Worm (Caenorhabditis elegans) whole organism, young adult: ENCODE results near the gene F45E6.1.

Source experiments
- C17E4.6 ChIP-seq: fragments of 200-800 bp; sonication (Bioruptor generic); IDR thresholded peaks from 2 replicates; pipeline ENCODE4 v1.3.6; 2022; ENCODE audit warnings: missing genetic modification reagents, missing genetic modification characterization, missing compliant biosample characterization
- D2030.7 ChIP-seq: fragments of 200-800 bp; sonication (Bioruptor generic); IDR thresholded peaks from 2 replicates; pipeline ENCODE4 v1.3.6; 2022; ENCODE audit warnings: missing genetic modification reagents, missing genetic modification characterization, missing compliant biosample characterization
- F33H1.4 ChIP-seq: fragments of 200-800 bp; sonication (Bioruptor generic); IDR thresholded peaks from 2 replicates; pipeline ENCODE4 v1.3.6; 2022; ENCODE audit warnings: missing genetic modification reagents, missing genetic modification characterization, missing compliant biosample characterization
- F39B2.1 ChIP-seq: fragments of 200-800 bp; sonication (Bioruptor generic); IDR thresholded peaks from 2 replicates; pipeline ENCODE4 v1.3.6; 2022; ENCODE audit warnings: missing genetic modification reagents, missing genetic modification characterization, missing compliant biosample characterization
- F49E8.2 ChIP-seq: sonication (generic microtip); optimal IDR thresholded peaks from 3 replicates; lab custom pipeline; 2017; ENCODE audit warnings: missing genetic modification characterization, mild to moderate bottlenecking, missing compliant biosample characterization, antibody characterized with exemption, moderate library complexity; ENCODE audit not compliant: insufficient read depth
- F52B5.7 ChIP-seq: sonication (generic microtip); optimal IDR thresholded peaks from 2 replicates; lab custom pipeline; 2016; ENCODE audit warnings: mild to moderate bottlenecking, missing genetic modification characterization, missing compliant biosample characterization
- F55B11.4 ChIP-seq: sonication (generic microtip); optimal IDR thresholded peaks from 2 replicates; lab custom pipeline; 2016; ENCODE audit warnings: missing compliant biosample characterization, missing genetic modification characterization, borderline replicate concordance; ENCODE audit not compliant: insufficient read depth
- F57A8.1 ChIP-seq: fragments of 200-800 bp; sonication (Bioruptor generic); optimal IDR thresholded peaks from 2 replicates; lab custom pipeline; 2018; ENCODE audit warnings: mild to moderate bottlenecking, missing genetic modification characterization, moderate library complexity, missing compliant biosample characterization
- F57C9.4 ChIP-seq: sonication (generic microtip); optimal IDR thresholded peaks from 2 replicates; lab custom pipeline; 2017; ENCODE audit warnings: mild to moderate bottlenecking, missing genetic modification characterization, missing compliant biosample characterization
- T26A5.8 ChIP-seq: sonication (generic microtip); optimal IDR thresholded peaks from 2 replicates; lab custom pipeline; 2016; ENCODE audit warnings: missing genetic modification characterization, missing compliant biosample characterization
- Y53F4B.3 ChIP-seq: fragments of 200-800 bp; sonication (Bioruptor generic); IDR thresholded peaks from 2 replicates; pipeline ENCODE4 v1.3.6; 2022; ENCODE audit warnings: missing genetic modification reagents, missing genetic modification characterization, missing compliant biosample characterization
- Y67H2A.10 ChIP-seq: fragments of 200-800 bp; sonication (Bioruptor generic); conservative IDR thresholded peaks from 2 replicates; pipeline ENCODE4 v1.3.6; 2022; ENCODE audit warnings: missing genetic modification reagents, missing genetic modification characterization, missing compliant biosample characterization
- ama-1 ChIP-seq, 3 experiments: fragments of 150-350 bp in 1 of 3; sonication (generic microtip) in 2 of 3; optimal IDR thresholded peaks; 2 replicates each; lab custom pipeline; 2014 to 2018; ENCODE audit warnings: missing biosample characterization in 2 of 3, missing genetic modification characterization in 2 of 3, missing genetic modification reagents in 2 of 3
- aptf-2 ChIP-seq: fragments of 200-800 bp; sonication (Bioruptor generic); conservative IDR thresholded peaks from 2 replicates; pipeline ENCODE4 v1.3.6; 2022; ENCODE audit warnings: missing genetic modification reagents, missing genetic modification characterization, missing compliant biosample characterization
- ccch-3 ChIP-seq: fragments of 200-800 bp; sonication (Bioruptor generic); optimal IDR thresholded peaks from 2 replicates; lab custom pipeline; 2018; ENCODE audit warnings: mild to moderate bottlenecking, missing genetic modification characterization, missing compliant biosample characterization
- cebp-2 ChIP-seq: fragments of 200-800 bp; sonication (Bioruptor generic); IDR thresholded peaks from 2 replicates; pipeline ENCODE4 v1.3.6; 2022; ENCODE audit warnings: missing genetic modification characterization, missing compliant biosample characterization
- ceh-91 ChIP-seq: fragments of 200-800 bp; sonication (Bioruptor generic); IDR thresholded peaks from 2 replicates; pipeline ENCODE4 v1.3.6; 2022; ENCODE audit warnings: missing genetic modification reagents, missing genetic modification characterization, missing compliant biosample characterization
- chd-7 ChIP-seq: sonication (generic microtip); optimal IDR thresholded peaks from 2 replicates; lab custom pipeline; 2016; ENCODE audit warnings: mild to moderate bottlenecking, missing genetic modification characterization, moderate library complexity, missing compliant biosample characterization
- die-1 ChIP-seq: sonication (generic microtip); optimal IDR thresholded peaks from 2 replicates; lab custom pipeline; 2016; ENCODE audit warnings: missing genotype, mild to moderate bottlenecking, missing genetic modification characterization, missing compliant biosample characterization
- dox-1 ChIP-seq: fragments of 200-800 bp; sonication (Bioruptor generic); IDR thresholded peaks from 2 replicates; pipeline ENCODE4 v1.3.6; 2022; ENCODE audit warnings: missing genetic modification reagents, missing genetic modification characterization, missing compliant biosample characterization
- dpff-1 ChIP-seq: sonication (generic microtip); optimal IDR thresholded peaks from 2 replicates; lab custom pipeline; 2017; ENCODE audit warnings: mild to moderate bottlenecking, missing genetic modification characterization, missing compliant biosample characterization
- dpl-1 ChIP-seq: fragments of 150-350 bp; optimal IDR thresholded peaks from 2 replicates; lab custom pipeline; 2014; ENCODE audit warnings: missing biosample characterization, missing genetic modification reagents, missing genetic modification characterization
- egl-18 ChIP-seq: fragments of 200-800 bp; sonication (Bioruptor generic); IDR thresholded peaks from 2 replicates; pipeline ENCODE4 v1.3.6; 2022; ENCODE audit warnings: missing genetic modification reagents, missing genetic modification characterization, missing compliant biosample characterization
- hlh-12 ChIP-seq: sonication (generic microtip); optimal IDR thresholded peaks from 2 replicates; lab custom pipeline; 2016; ENCODE audit warnings: missing genetic modification characterization, missing compliant biosample characterization
- hmg-1.2 ChIP-seq: fragments of 200-800 bp; sonication (Bioruptor generic); IDR thresholded peaks from 2 replicates; pipeline ENCODE4 v1.3.6; 2022; ENCODE audit warnings: missing genetic modification reagents, missing genetic modification characterization, missing compliant biosample characterization
- hmg-20 ChIP-seq: fragments of 200-800 bp; sonication (Bioruptor generic); IDR thresholded peaks from 2 replicates; pipeline ENCODE4 v1.3.6; 2022; ENCODE audit warnings: missing genetic modification reagents, missing genetic modification characterization, missing compliant biosample characterization
- let-526 ChIP-seq: fragments of 200-800 bp; sonication (Bioruptor generic); IDR thresholded peaks from 2 replicates; pipeline ENCODE4 v1.3.6; 2022; ENCODE audit warnings: missing genetic modification reagents, missing genetic modification characterization, missing compliant biosample characterization
- lin-35 ChIP-seq, 3 experiments: fragments of 150-350 bp in 2 of 3; sonication (generic microtip) in 1 of 3; optimal IDR thresholded peaks; 2 replicates each; lab custom pipeline; 2014 to 2018; ENCODE audit warnings: missing biosample characterization in 3 of 3, missing genetic modification characterization in 3 of 3, missing genetic modification reagents in 3 of 3
- lin-40 ChIP-seq: sonication (generic microtip); optimal IDR thresholded peaks from 2 replicates; lab custom pipeline; 2016; ENCODE audit warnings: missing genetic modification characterization, mild to moderate bottlenecking, missing compliant biosample characterization, missing genotype, missing genetic modification reagents
- lir-1 ChIP-seq: fragments of 200-800 bp; sonication (Bioruptor generic); conservative IDR thresholded peaks from 2 replicates; pipeline ENCODE4 v1.3.6; 2022; ENCODE audit warnings: missing genetic modification reagents, missing genetic modification characterization, missing compliant biosample characterization
- madf-3 ChIP-seq: fragments of 200-800 bp; sonication (Bioruptor generic); IDR thresholded peaks from 2 replicates; pipeline ENCODE4 v1.3.6; 2022; ENCODE audit warnings: missing genetic modification reagents, missing genetic modification characterization, missing compliant biosample characterization
- madf-6 ChIP-seq: fragments of 200-800 bp; sonication (Bioruptor generic); IDR thresholded peaks from 2 replicates; pipeline ENCODE4 v1.3.6; 2022; ENCODE audit warnings: missing genetic modification reagents, missing genetic modification characterization, missing compliant biosample characterization
- madf-8 ChIP-seq: fragments of 200-800 bp; sonication (Bioruptor generic); conservative IDR thresholded peaks from 2 replicates; pipeline ENCODE4 v1.3.6; 2022; ENCODE audit warnings: missing genetic modification reagents, missing genetic modification characterization, missing compliant biosample characterization
- mcd-1 ChIP-seq: fragments of 200-800 bp; sonication (Bioruptor generic); IDR thresholded peaks from 2 replicates; pipeline ENCODE4 v1.3.6; 2022; ENCODE audit warnings: missing genetic modification reagents, missing genetic modification characterization, missing compliant biosample characterization
- mel-28 ChIP-seq: sonication (generic microtip); optimal IDR thresholded peaks from 2 replicates; lab custom pipeline; 2016; ENCODE audit warnings: borderline replicate concordance, mild to moderate bottlenecking, missing genetic modification characterization, missing compliant biosample characterization
- mxl-1 ChIP-seq: sonication (generic microtip); optimal IDR thresholded peaks from 2 replicates; lab custom pipeline; 2016; ENCODE audit warnings: missing genetic modification characterization, missing compliant biosample characterization
- nfya-2 ChIP-seq: fragments of 200-800 bp; sonication (Bioruptor generic); IDR thresholded peaks from 2 replicates; pipeline ENCODE4 v1.3.6; 2022; ENCODE audit warnings: missing genetic modification reagents, missing genetic modification characterization, missing compliant biosample characterization
- nhr-27 ChIP-seq: fragments of 200-800 bp; sonication (Bioruptor generic); optimal IDR thresholded peaks from 2 replicates; lab custom pipeline; 2018; ENCODE audit warnings: mild to moderate bottlenecking, missing genetic modification characterization, moderate library complexity, missing compliant biosample characterization
- nhr-90 ChIP-seq: sonication (generic microtip); optimal IDR thresholded peaks from 2 replicates; lab custom pipeline; 2016; ENCODE audit warnings: missing genotype, mild to moderate bottlenecking, missing genetic modification characterization, missing compliant biosample characterization
- rcor-1 ChIP-seq: fragments of 200-800 bp; sonication (Bioruptor generic); IDR thresholded peaks from 2 replicates; pipeline ENCODE4 v1.3.6; 2022; ENCODE audit warnings: missing genetic modification reagents, missing genetic modification characterization, missing compliant biosample characterization
- rpc-1 ChIP-seq, 2 experiments: fragments of 150-350 bp in 1 of 2; sonication (generic microtip) in 1 of 2; optimal IDR thresholded peaks; 2 replicates each; lab custom pipeline; 2014 to 2018; ENCODE audit warnings: missing biosample characterization in 1 of 2, missing genetic modification characterization in 1 of 2, missing genetic modification reagents in 1 of 2, missing genotype in 1 of 2
- snpc-1.3 ChIP-seq: sonication (generic microtip); optimal IDR thresholded peaks from 2 replicates; lab custom pipeline; 2017; ENCODE audit warnings: missing genetic modification characterization, mild to moderate bottlenecking, missing compliant biosample characterization, antibody characterized with exemption, moderate library complexity, missing genotype, missing genetic modification reagents; ENCODE audit not compliant: insufficient read depth
- somi-1 ChIP-seq: fragments of 200-800 bp; sonication (Bioruptor generic); optimal IDR thresholded peaks from 2 replicates; lab custom pipeline; 2018; ENCODE audit warnings: mild to moderate bottlenecking, missing genetic modification characterization, missing compliant biosample characterization
- unc-62 ChIP-seq: fragments of 150-350 bp; optimal IDR thresholded peaks from 2 replicates; lab custom pipeline; 2014; ENCODE audit warnings: missing biosample characterization, missing genetic modification reagents, missing genetic modification characterization
- ztf-22 ChIP-seq: fragments of 200-800 bp; sonication (Bioruptor generic); optimal IDR thresholded peaks from 2 replicates; lab custom pipeline; 2018; ENCODE audit warnings: mild to moderate bottlenecking, missing genetic modification characterization, moderate library complexity, missing compliant biosample characterization
- ztf-25 ChIP-seq: fragments of 200-800 bp; sonication (Bioruptor generic); IDR thresholded peaks from 2 replicates; pipeline ENCODE4 v1.3.6; 2022; ENCODE audit warnings: missing genetic modification reagents, missing genetic modification characterization, missing compliant biosample characterization
- ztf-26 ChIP-seq: sonication (generic microtip); optimal IDR thresholded peaks from 2 replicates; lab custom pipeline; 2017; ENCODE audit warnings: missing genetic modification characterization, missing compliant biosample characterization
- ztf-6 ChIP-seq: fragments of 200-800 bp; sonication (Bioruptor generic); IDR thresholded peaks from 2 replicates; pipeline ENCODE4 v1.3.6; 2022; ENCODE audit warnings: missing genetic modification reagents, missing genetic modification characterization, missing compliant biosample characterization

F45E6.1 gene

DNA sequence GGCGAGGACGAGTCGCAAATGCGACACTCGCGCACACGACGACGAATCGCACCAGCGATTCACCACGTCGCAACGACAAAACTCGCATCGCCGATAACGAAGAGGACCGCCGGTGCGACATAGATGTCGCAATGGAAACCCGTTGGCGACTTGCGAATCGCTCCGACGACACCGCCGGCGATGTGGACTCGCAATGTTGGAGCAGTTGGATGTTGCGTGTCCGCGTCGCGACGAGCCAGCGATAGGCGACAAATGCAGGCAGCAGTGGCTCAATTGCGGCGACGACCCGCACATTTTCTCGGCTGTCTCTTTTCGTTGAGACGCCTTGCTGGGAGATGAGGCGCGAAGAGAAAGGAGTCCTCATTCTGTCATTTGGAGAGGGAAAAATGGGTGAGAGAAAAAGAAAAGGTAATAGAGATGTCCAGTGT is 25.1 kb downstream of the F45E6.1 start (continued):
- TF ChIP-seq madf-8 (GFP tag; lab: Robert Waterston, UW): no peak
- no peak for TF ChIP-seq ztf-25 (GFP tag; lab: Robert Waterston, UW)
- TF ChIP-seq dpff-1: no peak
- 0 out of 2 replicates have a peak, but pooled peaks have one; percentile 3 for TF ChIP-seq egl-18
- no peak for TF ChIP-seq F55B11.4 (tag; lab: Kevin White, UChicago)
- no peak for TF ChIP-seq somi-1
- TF ChIP-seq nhr-27 (tag; lab: Kevin White, UChicago): no peak
- no peak for TF ChIP-seq ztf-22
- no peak for TF ChIP-seq die-1 (tag; lab: Kevin White, UChicago)
- no peak for TF ChIP-seq F33H1.4 (GFP tag; lab: Robert Waterston, UW)
- TF ChIP-seq madf-3 (GFP tag; lab: Robert Waterston, UW): no peak
- no peak for TF ChIP-seq snpc-1.3
- peak; percentile 69 for TF ChIP-seq mcd-1 (GFP tag; lab: Robert Waterston, UW)
- no peak for TF ChIP-seq unc-62 (GFP tag; lab: Kevin White, UChicago)
- TF ChIP-seq F57C9.4 (tag; lab: Kevin White, UChicago): no peak
- no peak for TF ChIP-seq F57A8.1 (GFP tag; lab: Kevin White, UChicago)
- peak; percentile 7 for TF ChIP-seq nhr-90
- 0 out of 2 replicates have a peak, but pooled peaks have one; percentile 16 for TF ChIP-seq madf-6 (GFP tag; lab: Robert Waterston, UW)
- TF ChIP-seq D2030.7: no peak
- no peak for TF ChIP-seq F52B5.7
- TF ChIP-seq hmg-20 (GFP tag; lab: Robert Waterston, UW): no peak
- no peak for TF ChIP-seq let-526 (GFP tag; lab: Robert Waterston, UW)
- TF ChIP-seq ceh-91 (GFP tag; lab: Robert Waterston, UW): no peak
- TF ChIP-seq hmg-1.2 (GFP tag; lab: Robert Waterston, UW): peak; percentile 34; the same call in 1 of the 2 replicates
- no peak for TF ChIP-seq mxl-1 (tag; lab: Kevin White, UChicago)
- peak; percentile 54 for TF ChIP-seq lin-40 (tag; lab: Kevin White, UChicago)
- no peak for TF ChIP-seq Y53F4B.3 (GFP tag; lab: Robert Waterston, UW)
- peak; percentile 53 for TF ChIP-seq chd-7 (tag; lab: Kevin White, UChicago)
- TF ChIP-seq ama-1 (optimal IDR thresholded peaks at IDR 0.05; lab: Kevin White, UChicago): no peak
- TF ChIP-seq ama-1 (GFP tag; optimal IDR thresholded peaks at IDR 0.05; lab: Kevin White, UChicago): no peak
- no peak for TF ChIP-seq T26A5.8 (tag; lab: Kevin White, UChicago)
- no peak for TF ChIP-seq F39B2.1 (GFP tag; lab: Robert Waterston, UW)
- TF ChIP-seq lin-35 (GFP tag; optimal IDR thresholded peaks at IDR 0.05; lab: Kevin White, UChicago): peak in 1 of 3 experiments; percentile 24
- no peak for TF ChIP-seq Y67H2A.10 (GFP tag; lab: Robert Waterston, UW)
- TF ChIP-seq rpc-1 (optimal IDR thresholded peaks at IDR 0.05; lab: Kevin White, UChicago): no peak
- no peak for TF ChIP-seq rpc-1 (tag; optimal IDR thresholded peaks at IDR 0.05; lab: Kevin White, UChicago)
- no peak for TF ChIP-seq mel-28 (tag; lab: Kevin White, UChicago)
- TF ChIP-seq cebp-2 (GFP tag; lab: Robert Waterston, UW): no peak
- no peak for TF ChIP-seq nfya-2 (GFP tag; lab: Robert Waterston, UW)
- TF ChIP-seq C17E4.6: no peak
- TF ChIP-seq rcor-1: peak; percentile 41; the same call in 1 of the 2 replicates
- no peak for TF ChIP-seq hlh-12
- no peak for TF ChIP-seq dpl-1 (GFP tag; lab: Kevin White, UChicago)
- 0 out of 2 replicates have a peak, but pooled peaks have one; percentile 15 for TF ChIP-seq ztf-6 (GFP tag; lab: Robert Waterston, UW)
- 0 out of 2 replicates have a peak, but pooled peaks have one; percentile 20 for TF ChIP-seq lir-1
- no peak for TF ChIP-seq ccch-3 (GFP tag; lab: Kevin White, UChicago)
- TF ChIP-seq dox-1 (GFP tag; lab: Robert Waterston, UW): peak; percentile 58
- no peak for TF ChIP-seq F49E8.2 (tag; lab: Kevin White, UChicago)
- TF ChIP-seq ztf-26 (tag; lab: Kevin White, UChicago): peak; percentile 25
- no peak for TF ChIP-seq aptf-2 (GFP tag; lab: Robert Waterston, UW)
